Fruit fly (Drosophila melanogaster) whole organism, embryonic: ENCODE measurements around the gene CG33325.

Source experiments
- Abd-B ChIP-seq: fragments of 200-800 bp; sonication (Bioruptor generic); optimal IDR thresholded peaks from 2 replicates; lab custom pipeline; 2018; ENCODE audit warnings: missing biosample characterization, mild to moderate bottlenecking, missing genetic modification characterization, moderate library complexity
- B-H1 ChIP-seq: fragments of 200-800 bp; sonication (Bioruptor generic); IDR thresholded peaks from 3 replicates; pipeline ENCODE4 v1.3.6; 2022; ENCODE audit warnings: missing biosample characterization, missing genetic modification characterization
- Blimp-1 ChIP-seq: fragments of 200-800 bp; sonication (Bioruptor generic); optimal IDR thresholded peaks from 3 replicates; lab custom pipeline; 2018; ENCODE audit warnings: missing biosample characterization, missing genetic modification characterization, mild to moderate bottlenecking, moderate library complexity, missing genetic modification reagents
- Bteb2 ChIP-seq: fragments of 200-800 bp; sonication (Bioruptor generic); optimal IDR thresholded peaks from 2 replicates; lab custom pipeline; 2016; ENCODE audit warnings: missing biosample characterization, missing genetic modification characterization
- CG13424 ChIP-seq: fragments of 200-800 bp; sonication (Bioruptor generic); optimal IDR thresholded peaks from 2 replicates; lab custom pipeline; 2019; ENCODE audit warnings: missing biosample characterization, mild to moderate bottlenecking, missing genetic modification characterization, moderate library complexity
- CG1832 ChIP-seq: fragments of 200-800 bp; sonication (Bioruptor generic); optimal IDR thresholded peaks from 2 replicates; lab custom pipeline; 2017; ENCODE audit warnings: missing biosample characterization, mild to moderate bottlenecking, missing genetic modification characterization, inconsistent platforms
- CG2712 ChIP-seq: fragments of 200-800 bp; optimal IDR thresholded peaks from 3 replicates; lab custom pipeline; 2019; ENCODE audit warnings: missing biosample characterization, mild to moderate bottlenecking, missing genetic modification characterization, moderate library complexity
- CG30020 ChIP-seq: fragments of 200-800 bp; optimal IDR thresholded peaks from 2 replicates; lab custom pipeline; 2019; ENCODE audit warnings: missing biosample characterization, mild to moderate bottlenecking, missing genetic modification characterization, moderate library complexity
- CG3838 ChIP-seq: fragments of 200-800 bp; sonication (Bioruptor generic); optimal IDR thresholded peaks from 3 replicates; lab custom pipeline; 2016; ENCODE audit warnings: missing biosample characterization, missing genetic modification characterization
- CG3847 ChIP-seq: fragments of 200-800 bp; sonication (Bioruptor generic); IDR thresholded peaks from 2 replicates; pipeline ENCODE4 v1.3.6; 2022; ENCODE audit warnings: missing biosample characterization, missing genetic modification characterization
- CG4617 ChIP-seq: fragments of 200-800 bp; sonication (Bioruptor generic); optimal IDR thresholded peaks from 3 replicates; lab custom pipeline; 2016; ENCODE audit warnings: missing biosample characterization, missing genetic modification characterization, borderline replicate concordance
- CG4820 ChIP-seq: fragments of 200-800 bp; sonication (Bioruptor generic); optimal IDR thresholded peaks from 3 replicates; lab custom pipeline; 2016; ENCODE audit warnings: missing biosample characterization, missing genetic modification characterization
- CG6272 ChIP-seq: fragments of 200-800 bp; sonication (Bioruptor generic); IDR thresholded peaks from 2 replicates; pipeline ENCODE4 v1.3.6; 2022; ENCODE audit warnings: missing biosample characterization, missing genetic modification characterization
- CG6791 ChIP-seq: fragments of 200-800 bp; sonication (Bioruptor generic); IDR thresholded peaks from 3 replicates; pipeline ENCODE4 v1.3.6; 2022; ENCODE audit warnings: missing biosample characterization, missing genetic modification characterization; ENCODE audit not compliant: partially characterized antibody
- CG7556 ChIP-seq: fragments of 200-800 bp; sonication (Bioruptor generic); optimal IDR thresholded peaks from 2 replicates; lab custom pipeline; 2017; ENCODE audit warnings: missing biosample characterization, mild to moderate bottlenecking, missing genetic modification characterization
- CG8089 ChIP-seq: fragments of 200-800 bp; sonication (Bioruptor generic); optimal IDR thresholded peaks from 3 replicates; lab custom pipeline; 2016; ENCODE audit warnings: missing biosample characterization, missing genetic modification characterization
- CG8359 ChIP-seq: fragments of 200-800 bp; sonication (Bioruptor generic); optimal IDR thresholded peaks from 2 replicates; lab custom pipeline; 2017; ENCODE audit warnings: missing biosample characterization, mild to moderate bottlenecking, missing genetic modification characterization, borderline replicate concordance
- CG9215 ChIP-seq: fragments of 200-800 bp; sonication (Bioruptor generic); IDR thresholded peaks from 2 replicates; pipeline ENCODE4 v1.3.6; 2022; ENCODE audit warnings: missing biosample characterization, missing genetic modification characterization
- CG9727 ChIP-seq: fragments of 200-800 bp; sonication (Bioruptor generic); optimal IDR thresholded peaks from 3 replicates; lab custom pipeline; 2017; ENCODE audit warnings: missing biosample characterization, mild to moderate bottlenecking, missing genetic modification characterization
- CG9797 ChIP-seq: fragments of 200-800 bp; sonication (Bioruptor generic); optimal IDR thresholded peaks from 3 replicates; lab custom pipeline; 2018; ENCODE audit warnings: missing biosample characterization, mild to moderate bottlenecking, missing genetic modification characterization
- Dek ChIP-seq: fragments of 200-800 bp; sonication (Bioruptor generic); optimal IDR thresholded peaks from 3 replicates; lab custom pipeline; 2019; ENCODE audit warnings: missing biosample characterization, mild to moderate bottlenecking, missing genetic modification characterization, moderate library complexity
- Gug ChIP-seq: fragments of 200-800 bp; sonication (Bioruptor generic); IDR thresholded peaks from 4 replicates; pipeline ENCODE4 v1.3.6; 2022; ENCODE audit warnings: missing biosample characterization, missing genetic modification characterization
- HmgD ChIP-seq: fragments of 200-800 bp; sonication (Bioruptor generic); optimal IDR thresholded peaks from 3 replicates; lab custom pipeline; 2016; ENCODE audit warnings: missing biosample characterization, missing genetic modification characterization
- Hr78 ChIP-seq, 2 experiments: fragments of 200-800 bp in 1 of 2; fragments of >200 bp in 1 of 2; sonication (Bioruptor generic) in 1 of 2; optimal IDR thresholded peaks; 2 replicates each; lab custom pipeline; 2017 to 2019; ENCODE audit warnings: missing biosample characterization in 2 of 2, missing genetic modification characterization in 2 of 2, mild to moderate bottlenecking in 1 of 2, moderate library complexity in 1 of 2
- Mad ChIP-seq: fragments of 200-800 bp; sonication (Bioruptor generic); optimal IDR thresholded peaks from 2 replicates; lab custom pipeline; 2016; ENCODE audit warnings: missing biosample characterization, missing genetic modification characterization
- Mes4 ChIP-seq: fragments of 200-800 bp; sonication (Bioruptor generic); optimal IDR thresholded peaks from 2 replicates; lab custom pipeline; 2016; ENCODE audit warnings: missing biosample characterization, missing genetic modification characterization
- Nf-YA ChIP-seq: fragments of 200-800 bp; sonication (Bioruptor generic); IDR thresholded peaks from 2 replicates; pipeline ENCODE4 v1.3.6; 2022; ENCODE audit warnings: missing biosample characterization, missing genetic modification characterization
- Optix ChIP-seq: fragments of 200-800 bp; sonication (Bioruptor generic); IDR thresholded peaks from 3 replicates; pipeline ENCODE4 v1.3.6; 2022; ENCODE audit warnings: missing biosample characterization, missing genetic modification characterization
- Ravus ChIP-seq: fragments of 200-800 bp; sonication (Bioruptor generic); IDR thresholded peaks from 2 replicates; pipeline ENCODE4 v1.3.6; 2022; ENCODE audit warnings: missing biosample characterization, missing genetic modification characterization
- bab2 ChIP-seq: fragments of 200-800 bp; sonication (Bioruptor generic); optimal IDR thresholded peaks from 2 replicates; lab custom pipeline; 2016; ENCODE audit warnings: missing biosample characterization, missing genetic modification characterization
- bowl ChIP-seq: fragments of 200-800 bp; sonication (Bioruptor generic); IDR thresholded peaks from 2 replicates; pipeline ENCODE4 v1.3.6; 2022; ENCODE audit warnings: missing biosample characterization, missing genetic modification characterization
- chm ChIP-seq: fragments of 200-800 bp; sonication (Bioruptor generic); IDR thresholded peaks from 2 replicates; pipeline ENCODE4 v1.3.6; 2022; ENCODE audit warnings: missing biosample characterization, missing genetic modification characterization
- ems ChIP-seq: fragments of 200-800 bp; sonication (Bioruptor generic); optimal IDR thresholded peaks from 3 replicates; lab custom pipeline; 2016; ENCODE audit warnings: missing biosample characterization, missing genetic modification characterization
- fd102C ChIP-seq: fragments of 200-800 bp; sonication (Bioruptor generic); optimal IDR thresholded peaks from 2 replicates; lab custom pipeline; 2018; ENCODE audit warnings: missing biosample characterization, mild to moderate bottlenecking, missing genetic modification characterization, moderate library complexity
- fd3F ChIP-seq: fragments of 200-800 bp; sonication (Bioruptor generic); optimal IDR thresholded peaks from 2 replicates; lab custom pipeline; 2018; ENCODE audit warnings: missing biosample characterization, mild to moderate bottlenecking, missing genetic modification characterization, moderate library complexity
- grau ChIP-seq: fragments of 200-800 bp; optimal IDR thresholded peaks from 3 replicates; lab custom pipeline; 2019; ENCODE audit warnings: missing biosample characterization, mild to moderate bottlenecking, missing genetic modification characterization, moderate library complexity
- hb ChIP-seq: fragments of 200-800 bp; sonication (Bioruptor generic); IDR thresholded peaks from 3 replicates; pipeline ENCODE4 v1.3.6; 2022; ENCODE audit warnings: missing biosample characterization, missing genetic modification characterization; ENCODE audit not compliant: partially characterized antibody
- lola ChIP-seq, 3 experiments: fragments of >200 bp in 2 of 3; fragments of 200-800 bp in 1 of 3; sonication (Bioruptor generic) in 1 of 3; optimal IDR thresholded peaks; 2 replicates each; lab custom pipeline; 2017 to 2019; ENCODE audit warnings: missing biosample characterization in 3 of 3, missing genetic modification characterization in 3 of 3, mild to moderate bottlenecking in 1 of 3, moderate library complexity in 1 of 3
- odd ChIP-seq: fragments of 200-800 bp; sonication (Bioruptor generic); optimal IDR thresholded peaks from 2 replicates; lab custom pipeline; 2017; ENCODE audit warnings: missing biosample characterization, mild to moderate bottlenecking, missing genetic modification characterization
- otp ChIP-seq: fragments of 200-800 bp; sonication (Bioruptor generic); IDR thresholded peaks from 3 replicates; pipeline ENCODE4, ENCODE4 v1.3.6; 2022; ENCODE audit warnings: missing biosample characterization, missing genetic modification characterization
- pnt ChIP-seq: fragments of 200-800 bp; sonication (Bioruptor generic); optimal IDR thresholded peaks from 3 replicates; lab custom pipeline; 2016; ENCODE audit warnings: missing biosample characterization, missing genetic modification characterization
- sc ChIP-seq, 3 experiments: fragments of >200 bp in 2 of 3; fragments of 200-800 bp in 1 of 3; sonication (Bioruptor generic) in 1 of 3; optimal IDR thresholded peaks; 2 replicates in 2 of 3; 3 replicates in 1 of 3; lab custom pipeline; 2017; ENCODE audit warnings: mild to moderate bottlenecking in 1 of 3, missing biosample characterization in 1 of 3, missing genetic modification characterization in 1 of 3, missing genetic modification reagents in 1 of 3
- seq ChIP-seq: fragments of 200-800 bp; sonication (Bioruptor generic); IDR thresholded peaks from 2 replicates; pipeline ENCODE4 v1.3.6; 2022; ENCODE audit warnings: missing biosample characterization, missing genetic modification characterization
- sima ChIP-seq: fragments of 200-800 bp; sonication (Bioruptor generic); optimal IDR thresholded peaks from 2 replicates; lab custom pipeline; 2016; ENCODE audit warnings: missing biosample characterization, missing genetic modification characterization
- slou ChIP-seq: fragments of 200-800 bp; sonication (Bioruptor generic); optimal IDR thresholded peaks from 3 replicates; lab custom pipeline; 2016; ENCODE audit warnings: missing biosample characterization, missing genetic modification characterization
- sqz ChIP-seq: fragments of 200-800 bp; sonication (Bioruptor generic); optimal IDR thresholded peaks from 3 replicates; lab custom pipeline; 2018; ENCODE audit warnings: missing biosample characterization, mild to moderate bottlenecking, missing genetic modification characterization
- toy ChIP-seq: fragments of 200-800 bp; sonication (Bioruptor generic); IDR thresholded peaks from 2 replicates; pipeline ENCODE4 v1.3.6; 2022; ENCODE audit warnings: missing biosample characterization, missing genetic modification characterization
- unc-4 ChIP-seq: fragments of 200-800 bp; sonication (Bioruptor generic); IDR thresholded peaks from 2 replicates; pipeline ENCODE4 v1.3.6; 2022; ENCODE audit warnings: missing biosample characterization, missing genetic modification characterization; ENCODE audit not compliant: partially characterized antibody
- wdn ChIP-seq: fragments of 200-800 bp; sonication (Bioruptor generic); IDR thresholded peaks from 2 replicates; pipeline ENCODE4 v1.3.6; 2022; ENCODE audit warnings: missing biosample characterization, missing genetic modification characterization
- zen ChIP-seq: fragments of 200-800 bp; sonication (Bioruptor generic); optimal IDR thresholded peaks from 3 replicates; lab custom pipeline; 2018; ENCODE audit warnings: missing biosample characterization, mild to moderate bottlenecking, missing genetic modification characterization, moderate library complexity
- zfh2 ChIP-seq: fragments of 200-800 bp; sonication (Bioruptor generic); optimal IDR thresholded peaks from 2 replicates; lab custom pipeline; 2016; ENCODE audit warnings: missing biosample characterization, missing genetic modification characterization

The CG33325 gene

dm6 chr3R:8705323-8706097 is 25.7 kb upstream of the CG33325 start (continued):
- TF ChIP-seq Nf-YA (GFP tag; lab: Robert Waterston, UW), result no peak
- TF ChIP-seq fd3F (GFP tag; lab: Kevin White, UChicago), result no peak
- TF ChIP-seq CG30020 (tag; lab: Kevin White, UChicago), result no peak
- TF ChIP-seq sqz, result peak; percentile 98
- TF ChIP-seq otp (GFP tag; lab: Robert Waterston, UW), result no peak
- no peak for TF ChIP-seq CG6791 (GFP tag; lab: Robert Waterston, UW)
- TF ChIP-seq Bteb2, result no peak
- no peak for TF ChIP-seq Hr78 (GFP tag; optimal IDR thresholded peaks at IDR 0.05; lab: Kevin White, UChicago)
- no peak for TF ChIP-seq grau
- TF ChIP-seq CG4617 (GFP tag; lab: Kevin White, UChicago), result no peak
- TF ChIP-seq odd (GFP tag; lab: Kevin White, UChicago), result no peak
- no peak for TF ChIP-seq CG8089 (GFP tag; lab: Kevin White, UChicago)
- TF ChIP-seq CG3838 (GFP tag; lab: Kevin White, UChicago), result no peak
- no peak for TF ChIP-seq CG9797 (GFP tag; lab: Kevin White, UChicago)
- TF ChIP-seq bab2, result no peak
- TF ChIP-seq CG13424 (tag; lab: Kevin White, UChicago), result no peak
- no peak for TF ChIP-seq B-H1 (GFP tag; lab: Robert Waterston, UW)
- TF ChIP-seq Optix (GFP tag; lab: Robert Waterston, UW), result no peak
- no peak for TF ChIP-seq zfh2
- TF ChIP-seq Mes4, result no peak
- TF ChIP-seq sima (GFP tag; lab: Kevin White, UChicago), result no peak
- TF ChIP-seq bowl, result no peak
- TF ChIP-seq toy (GFP tag; lab: Robert Waterston, UW), result no peak
- peak; percentile 32 for TF ChIP-seq CG1832 (GFP tag; lab: Kevin White, UChicago)
- TF ChIP-seq slou (GFP tag; lab: Kevin White, UChicago), result no peak
- TF ChIP-seq Blimp-1 (GFP tag; lab: Kevin White, UChicago), result no peak
- no peak for TF ChIP-seq lola (GFP tag; optimal IDR thresholded peaks at IDR 0.05; lab: Kevin White, UChicago)
- no peak for TF ChIP-seq Gug (GFP tag; lab: Robert Waterston, UW)
- no peak for TF ChIP-seq ems (GFP tag; lab: Kevin White, UChicago)
- no peak for TF ChIP-seq CG4820
- no peak for TF ChIP-seq Dek (tag; lab: Kevin White, UChicago)
- TF ChIP-seq CG3847 (GFP tag; lab: Robert Waterston, UW), result no peak
- peak; percentile 16 for TF ChIP-seq CG2712 (tag; lab: Kevin White, UChicago)
- 0 out of 3 replicates have a peak, but pooled peaks have one; percentile 21 for TF ChIP-seq hb

dm6 chr3R:8704669-8705068 is 24.8 kb upstream of the CG33325 start:
- no peak for TF ChIP-seq sc (optimal IDR thresholded peaks at IDR 0.05; lab: Kevin White, UChicago)
- TF ChIP-seq sc (GFP tag; optimal IDR thresholded peaks at IDR 0.05; lab: Kevin White, UChicago), result no peak
- no peak for TF ChIP-seq zen (tag; lab: Kevin White, UChicago)
- TF ChIP-seq CG9215 (GFP tag; lab: Robert Waterston, UW), result no peak
- no peak for TF ChIP-seq seq (GFP tag; lab: Robert Waterston, UW)
- peak; percentile 10 for TF ChIP-seq CG9727 (GFP tag; lab: Kevin White, UChicago)
- TF ChIP-seq CG6272 (GFP tag; lab: Robert Waterston, UW), result no peak
- no peak for TF ChIP-seq unc-4 (GFP tag; lab: Robert Waterston, UW)
- TF ChIP-seq HmgD (GFP tag; lab: Kevin White, UChicago), result no peak
- TF ChIP-seq Mad (GFP tag; lab: Kevin White, UChicago), result no peak
- TF ChIP-seq CG8359 (GFP tag; lab: Kevin White, UChicago), result no peak
- TF ChIP-seq CG7556 (GFP tag; lab: Kevin White, UChicago), result no peak
- no peak for TF ChIP-seq Ravus (GFP tag; lab: Robert Waterston, UW)
- TF ChIP-seq pnt (GFP tag; lab: Kevin White, UChicago), result no peak
- no peak for TF ChIP-seq chm (GFP tag; lab: Robert Waterston, UW)
- TF ChIP-seq wdn (GFP tag; lab: Robert Waterston, UW), result no peak
- TF ChIP-seq fd102C (GFP tag; lab: Kevin White, UChicago), result peak; percentile 67
- TF ChIP-seq Abd-B (GFP tag; lab: Kevin White, UChicago), result no peak
